Fruit fly (Drosophila melanogaster): ENCODE measurements around the gene Targ2.

dm6 chr3L:21243417-21243816 lies 40.4 kb upstream of the Targ2 start:
- TF ChIP-seq psq (optimal IDR thresholded peaks at IDR 0.05) (no peak), h (optimal IDR thresholded peaks at IDR 0.05) (no peak), ttk (optimal IDR thresholded peaks at IDR 0.05) (no peak), Sin3A (optimal IDR thresholded peaks at IDR 0.05) (no peak), Myc (optimal IDR thresholded peaks at IDR 0.05) (no peak)
